Fruit fly (Drosophila melanogaster): ENCODE data around the gene CG13405.

- TF ChIP-seq insv (optimal IDR thresholded peaks at IDR 0.05) (no peak), h (optimal IDR thresholded peaks at IDR 0.05) (no peak)
These were observed 20.5 kb downstream of the CG13405 start, which contains the start of gene CG43149 for dm6 chr3L:54651-55050.

Measured in Kc167 (cell line).